Worm (Caenorhabditis elegans) whole organism, late embryonic: ENCODE measurements around the gene asna-1.
A peak's percentile ranks its signal among the peaks of the same experiment; 100 is the strongest.

Source experiments
- C08G9.2 ChIP-seq: sonication (generic microtip); optimal IDR thresholded peaks from 2 replicates; lab custom pipeline; 2016; ENCODE audit warnings: mild to moderate bottlenecking, missing genetic modification characterization, moderate library complexity, missing compliant biosample characterization
- F13H6.1 ChIP-seq: sonication (generic microtip); optimal IDR thresholded peaks from 2 replicates; lab custom pipeline; 2016; ENCODE audit warnings: missing genetic modification characterization, missing compliant biosample characterization
- K02D7.2 ChIP-seq: sonication (generic microtip); optimal IDR thresholded peaks from 2 replicates; lab custom pipeline; 2017; ENCODE audit warnings: mild to moderate bottlenecking, missing genetic modification characterization, missing compliant biosample characterization
- ama-1 ChIP-seq: fragments of 150-350 bp; optimal IDR thresholded peaks from 2 replicates; lab custom pipeline; 2014
- ceh-14 ChIP-seq: sonication (generic microtip); optimal IDR thresholded peaks from 2 replicates; lab custom pipeline; 2016; ENCODE audit warnings: missing genotype, missing genetic modification characterization, missing compliant biosample characterization
- ceh-18 ChIP-seq: sonication (generic microtip); optimal IDR thresholded peaks from 2 replicates; lab custom pipeline; 2016; ENCODE audit warnings: missing genetic modification characterization, missing compliant biosample characterization
- ceh-2 ChIP-seq: sonication (generic microtip); optimal IDR thresholded peaks from 2 replicates; lab custom pipeline; 2016; ENCODE audit warnings: missing genotype, missing genetic modification characterization, missing compliant biosample characterization
- ceh-22 ChIP-seq: sonication (generic microtip); optimal IDR thresholded peaks from 2 replicates; lab custom pipeline; 2017; ENCODE audit warnings: missing biosample characterization, missing genetic modification characterization
- ceh-30 ChIP-seq: fragments of 150-350 bp; optimal IDR thresholded peaks from 2 replicates; lab custom pipeline; 2014; ENCODE audit warnings: missing biosample characterization, missing genetic modification characterization
- ceh-31 ChIP-seq: sonication (generic microtip); optimal IDR thresholded peaks from 2 replicates; lab custom pipeline; 2016; ENCODE audit warnings: missing genetic modification characterization, missing compliant biosample characterization
- ceh-34 ChIP-seq: sonication (generic microtip); optimal IDR thresholded peaks from 2 replicates; lab custom pipeline; 2016; ENCODE audit warnings: mild to moderate bottlenecking, missing genetic modification characterization, missing compliant biosample characterization
- ceh-48 ChIP-seq: sonication (generic microtip); optimal IDR thresholded peaks from 2 replicates; lab custom pipeline; 2016; ENCODE audit warnings: missing genetic modification characterization, inconsistent platforms, missing compliant biosample characterization
- ceh-9 ChIP-seq: sonication (generic microtip); optimal IDR thresholded peaks from 2 replicates; lab custom pipeline; 2016; ENCODE audit warnings: mild to moderate bottlenecking, missing genetic modification characterization, inconsistent platforms, missing compliant biosample characterization
- che-1 ChIP-seq: sonication (generic microtip); optimal IDR thresholded peaks from 2 replicates; lab custom pipeline; 2016; ENCODE audit warnings: mild to moderate bottlenecking, missing genetic modification characterization, missing compliant biosample characterization
- dve-1 ChIP-seq: sonication (generic microtip); optimal IDR thresholded peaks from 2 replicates; lab custom pipeline; 2017; ENCODE audit warnings: antibody characterized with exemption, mild to moderate bottlenecking, missing genetic modification characterization, missing compliant biosample characterization
- elt-2 ChIP-seq: sonication (generic microtip); optimal IDR thresholded peaks from 2 replicates; lab custom pipeline; 2016; ENCODE audit warnings: missing genetic modification reagents, missing genetic modification characterization, missing compliant biosample characterization
- elt-4 ChIP-seq: sonication (generic microtip); optimal IDR thresholded peaks from 2 replicates; lab custom pipeline; 2016; ENCODE audit warnings: missing genetic modification characterization, missing compliant biosample characterization
- ets-4 ChIP-seq: sonication (generic microtip); optimal IDR thresholded peaks from 2 replicates; lab custom pipeline; 2016; ENCODE audit warnings: missing genetic modification characterization, missing compliant biosample characterization
- fax-1 ChIP-seq: sonication (generic microtip); optimal IDR thresholded peaks from 2 replicates; lab custom pipeline; 2016; ENCODE audit warnings: missing genotype, missing genetic modification characterization, missing compliant biosample characterization
- fkh-10 ChIP-seq: fragments of 150-350 bp; optimal IDR thresholded peaks from 2 replicates; lab custom pipeline; 2014; ENCODE audit warnings: missing biosample characterization, missing genetic modification reagents, missing genetic modification characterization
- fkh-6 ChIP-seq: sonication (generic microtip); optimal IDR thresholded peaks from 2 replicates; lab custom pipeline; 2016; ENCODE audit warnings: missing genetic modification characterization, missing compliant biosample characterization
- hlh-15 ChIP-seq: sonication (generic microtip); optimal IDR thresholded peaks from 2 replicates; lab custom pipeline; 2016; ENCODE audit warnings: missing genetic modification characterization, missing compliant biosample characterization
- hlh-30 ChIP-seq: sonication (generic microtip); optimal IDR thresholded peaks from 2 replicates; lab custom pipeline; 2017; ENCODE audit warnings: antibody characterized with exemption, missing genetic modification characterization, missing compliant biosample characterization; ENCODE audit not compliant: insufficient read depth
- hlh-8 ChIP-seq: sonication (generic microtip); optimal IDR thresholded peaks from 2 replicates; lab custom pipeline; 2016; ENCODE audit warnings: missing genotype, missing genetic modification characterization, missing compliant biosample characterization
- lin-11 ChIP-seq: fragments of 200-800 bp; sonication (Bioruptor generic); optimal IDR thresholded peaks from 2 replicates; lab custom pipeline; 2018; ENCODE audit warnings: mild to moderate bottlenecking, missing genetic modification characterization, missing compliant biosample characterization
- madf-2 ChIP-seq: sonication (generic microtip); optimal IDR thresholded peaks from 2 replicates; lab custom pipeline; 2017; ENCODE audit warnings: missing genetic modification characterization, missing compliant biosample characterization
- nfya-1 ChIP-seq: sonication (generic microtip); optimal IDR thresholded peaks from 2 replicates; lab custom pipeline; 2017; ENCODE audit warnings: missing genetic modification characterization, mild to moderate bottlenecking, missing compliant biosample characterization, antibody characterized with exemption, moderate library complexity
- nhr-232 ChIP-seq: sonication (generic microtip); optimal IDR thresholded peaks from 2 replicates; lab custom pipeline; 2016; ENCODE audit warnings: missing genetic modification characterization, missing compliant biosample characterization
- npax-4 ChIP-seq: sonication (generic microtip); optimal IDR thresholded peaks from 2 replicates; lab custom pipeline; 2016; ENCODE audit warnings: missing genetic modification characterization, missing compliant biosample characterization
- pag-3 ChIP-seq: sonication (generic microtip); optimal IDR thresholded peaks from 2 replicates; lab custom pipeline; 2016; ENCODE audit warnings: missing compliant biosample characterization, missing genetic modification characterization, borderline replicate concordance
- pha-2 ChIP-seq: sonication (generic microtip); optimal IDR thresholded peaks from 2 replicates; lab custom pipeline; 2017; ENCODE audit warnings: mild to moderate bottlenecking, missing genetic modification characterization, missing compliant biosample characterization
- pqm-1 ChIP-seq: sonication (generic microtip); optimal IDR thresholded peaks from 2 replicates; lab custom pipeline; 2016; ENCODE audit warnings: missing genetic modification characterization, missing compliant biosample characterization
- pros-1 ChIP-seq: fragments of 150-350 bp; optimal IDR thresholded peaks from 2 replicates; lab custom pipeline; 2014; ENCODE audit warnings: missing biosample characterization, missing genetic modification reagents, missing genetic modification characterization
- ref-2 ChIP-seq: sonication (generic microtip); optimal IDR thresholded peaks from 2 replicates; lab custom pipeline; 2016; ENCODE audit warnings: missing genetic modification characterization, missing compliant biosample characterization
- rnt-1 ChIP-seq: sonication (generic microtip); optimal IDR thresholded peaks from 2 replicates; lab custom pipeline; 2016; ENCODE audit warnings: missing genetic modification characterization, missing compliant biosample characterization
- sdc-2 ChIP-seq: sonication (generic microtip); optimal IDR thresholded peaks from 2 replicates; lab custom pipeline; 2016; ENCODE audit warnings: missing genotype, missing genetic modification characterization, missing compliant biosample characterization
- sox-2 ChIP-seq: fragments of 200-800 bp; sonication (Bioruptor generic); IDR thresholded peaks from 2 replicates; pipeline ENCODE4 v1.3.6; 2022; ENCODE audit warnings: missing genetic modification reagents, missing genetic modification characterization, missing compliant biosample characterization
- syd-9 ChIP-seq: sonication (generic microtip); optimal IDR thresholded peaks from 2 replicates; lab custom pipeline; 2016; ENCODE audit warnings: mild to moderate bottlenecking, missing genetic modification characterization, moderate library complexity, missing compliant biosample characterization
- tbx-2 ChIP-seq: sonication (generic microtip); optimal IDR thresholded peaks from 2 replicates; lab custom pipeline; 2016; ENCODE audit warnings: missing genetic modification characterization, missing compliant biosample characterization
- ttx-3 ChIP-seq: sonication (generic microtip); optimal IDR thresholded peaks from 2 replicates; lab custom pipeline; 2016; ENCODE audit warnings: missing genetic modification reagents, missing genetic modification characterization, missing compliant biosample characterization
- unc-42 ChIP-seq: sonication (generic microtip); optimal IDR thresholded peaks from 2 replicates; lab custom pipeline; 2016; ENCODE audit warnings: missing genotype, missing genetic modification characterization, missing compliant biosample characterization
- unc-55 ChIP-seq: sonication (generic microtip); optimal IDR thresholded peaks from 2 replicates; lab custom pipeline; 2017; ENCODE audit warnings: missing biosample characterization, missing genetic modification reagents, missing genetic modification characterization
- unc-86 ChIP-seq: sonication (generic microtip); optimal IDR thresholded peaks from 2 replicates; lab custom pipeline; 2016; ENCODE audit warnings: missing genetic modification characterization, missing compliant biosample characterization

The asna-1 gene

DNA sequence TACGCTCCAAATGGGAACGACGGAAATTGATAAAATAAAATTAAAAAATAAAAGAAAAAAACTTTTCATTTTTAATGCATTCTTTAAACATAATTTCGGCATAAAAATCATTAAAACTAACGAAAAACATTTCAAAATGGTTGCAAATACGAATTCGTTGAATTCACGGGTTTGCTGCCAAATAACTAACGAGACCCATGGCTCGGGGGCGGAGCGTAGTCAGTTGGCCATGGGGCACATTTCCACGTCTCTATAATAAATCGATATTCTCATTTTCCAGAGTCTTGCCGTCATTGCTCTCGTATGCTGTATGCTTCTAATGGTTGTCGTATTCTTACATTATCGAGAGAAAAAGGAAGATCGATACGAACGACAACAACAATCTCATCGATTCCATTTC lies 1.4 kb upstream of the asna-1 start, which contains the start of gene ZK637.4:
TSS of gene ZK637.4 (plus strand) at position 301 of the 400 bp plus-strand sequence.
- TF ChIP-seq ama-1 (no peak), ceh-18 (tag; lab: Kevin White, UChicago) (no peak), che-1 (tag; lab: Kevin White, UChicago) (no peak), sdc-2 (tag; lab: Kevin White, UChicago) (no peak), tbx-2 (tag; lab: Kevin White, UChicago) (no peak), fkh-10 (no peak), ceh-48 (tag; lab: Kevin White, UChicago) (no peak), hlh-8 (tag; lab: Kevin White, UChicago) (no peak), sox-2 (GFP tag; lab: Robert Waterston, UW) (no peak), unc-42 (tag; lab: Kevin White, UChicago) (no peak), rnt-1 (no peak), pag-3 (tag; lab: Kevin White, UChicago) (no peak), syd-9 (tag; lab: Kevin White, UChicago) (no peak), unc-86 (tag; lab: Kevin White, UChicago) (no peak), nfya-1 (no peak), C08G9.2 (tag; lab: Kevin White, UChicago) (no peak), fax-1 (tag; lab: Kevin White, UChicago) (no peak), ceh-2 (tag; lab: Kevin White, UChicago) (no peak)

ce11 chrIII:8899767-8900166 lies 4.9 kb downstream of the asna-1 start:
- no peak for TF ChIP-seq fkh-6
- peak; percentile 56 for TF ChIP-seq unc-42 (tag; lab: Kevin White, UChicago)

DNA sequence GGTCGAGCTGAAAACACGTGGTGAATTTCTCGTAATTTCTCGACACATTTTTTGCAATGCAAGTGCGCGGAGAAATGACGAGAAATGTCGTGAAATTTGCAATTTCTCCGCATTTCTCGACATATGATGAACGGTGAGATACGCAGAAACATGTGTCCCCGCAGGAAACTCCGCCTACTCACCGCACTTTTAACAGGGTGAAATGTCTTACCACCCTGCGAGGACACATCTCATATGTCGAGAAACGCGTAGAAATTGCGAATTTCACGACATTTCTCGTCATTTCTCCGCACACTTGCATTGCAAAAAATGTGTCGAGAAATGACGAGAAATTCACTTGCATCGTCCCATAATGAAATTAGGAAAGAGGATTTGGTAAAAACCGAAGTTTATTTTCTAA lies 6.2 kb downstream of the asna-1 start:
- TF ChIP-seq ref-2 (tag; lab: Kevin White, UChicago) (peak; percentile 45), ceh-31 (peak; percentile 8), tbx-2 (tag; lab: Kevin White, UChicago) (peak; percentile 11)
- TF ChIP-seq, all 69 proteins: peak for 3; not testable (repeated sequence) for 66

ce11 chrIII:8903263-8903662 lies 8.4 kb downstream of the asna-1 start:
- TF ChIP-seq ceh-9 (no peak), F13H6.1 (no peak), unc-42 (tag; lab: Kevin White, UChicago) (no peak), madf-2 (tag; lab: Kevin White, UChicago) (no peak), hlh-15 (no peak), npax-4 (no peak), ceh-22 (no peak), pha-2 (tag; lab: Kevin White, UChicago) (no peak), dve-1 (tag; lab: Kevin White, UChicago) (no peak), ceh-48 (tag; lab: Kevin White, UChicago) (no peak), ttx-3 (tag; lab: Kevin White, UChicago) (no peak)

- TF ChIP-seq ceh-34: peak; percentile 70
- peak; percentile 61 for TF ChIP-seq unc-42 (tag; lab: Kevin White, UChicago)
- TF ChIP-seq ref-2 (tag; lab: Kevin White, UChicago): peak; percentile 53
- peak; percentile 39 for TF ChIP-seq ets-4 (tag; lab: Kevin White, UChicago)
- TF ChIP-seq dve-1 (tag; lab: Kevin White, UChicago): peak; percentile 49
- TF ChIP-seq pag-3 (tag; lab: Kevin White, UChicago): no peak
- no peak for TF ChIP-seq nhr-232 (tag; lab: Kevin White, UChicago)
- TF ChIP-seq pqm-1 (tag; lab: Kevin White, UChicago): peak; percentile 29
- TF ChIP-seq pros-1 (tag; lab: Kevin White, UChicago): peak; percentile 69
- peak; percentile 30 for TF ChIP-seq unc-86 (tag; lab: Kevin White, UChicago)
- TF ChIP-seq lin-11 (tag; lab: Kevin White, UChicago): no peak
- no peak for TF ChIP-seq K02D7.2 (tag; lab: Kevin White, UChicago)
- TF ChIP-seq ceh-30 (tag; lab: Kevin White, UChicago): no peak
- peak; percentile 63 for TF ChIP-seq rnt-1
- TF ChIP-seq nfya-1: peak; percentile 98
- TF ChIP-seq unc-55 (GFP tag; lab: Kevin White, UChicago): peak; percentile 70
- TF ChIP-seq tbx-2 (tag; lab: Kevin White, UChicago): peak; percentile 69
- TF ChIP-seq ceh-31: peak; percentile 80
- peak; percentile 27 for TF ChIP-seq elt-2 (tag; lab: Kevin White, UChicago)
- TF ChIP-seq ceh-14 (tag; lab: Kevin White, UChicago): peak; percentile 24
- TF ChIP-seq sdc-2 (tag; lab: Kevin White, UChicago): peak; percentile 39
- no peak for TF ChIP-seq elt-4
- peak; percentile 88 for TF ChIP-seq ceh-18 (tag; lab: Kevin White, UChicago)
- peak; percentile 58 for TF ChIP-seq ceh-48 (tag; lab: Kevin White, UChicago)
- TF ChIP-seq hlh-30 (tag; lab: Kevin White, UChicago): peak; percentile 72
- no peak for TF ChIP-seq pha-2 (tag; lab: Kevin White, UChicago)
These were observed 9.2 kb downstream of the asna-1 start, which contains the start of gene lin-9 for ce11 chrIII:8904044-8904443. lin-9 (minus strand) TSS chrIII:8904131.
